Fruit fly (Drosophila melanogaster): ENCODE data around the gene CG6005.

DNA sequence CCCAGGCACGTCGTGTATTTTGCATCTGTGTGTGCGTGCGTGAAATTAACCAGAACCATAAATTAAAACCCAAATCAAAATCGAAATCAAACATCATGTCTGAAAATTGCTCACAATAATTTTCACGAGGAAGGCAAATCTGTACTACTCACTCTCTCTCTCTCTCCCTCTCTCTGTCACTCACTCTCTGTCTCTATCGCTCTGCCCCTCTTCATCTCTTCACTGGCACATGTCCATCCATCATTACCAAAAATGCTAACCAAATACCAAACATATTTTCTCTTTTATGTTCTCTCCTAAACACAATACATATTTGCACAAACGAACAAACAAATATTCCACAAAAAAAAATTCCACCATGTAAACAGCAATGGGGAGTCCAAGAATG is 8.4 kb downstream of the CG6005 start:
- TF ChIP-seq CTCF (optimal IDR thresholded peaks at IDR 0.05) (no peak), CG8478 (optimal IDR thresholded peaks at IDR 0.05) (no peak)

Measured in S2 (cell line).